Worm (Caenorhabditis elegans) whole organism, mixed stage, embryonic: Measurements from ENCODE around the gene scl-15.

ENCODE experiments used
- M03D4.4 ChIP-seq: sonication (generic microtip); optimal IDR thresholded peaks from 2 replicates; lab custom pipeline; 2017; ENCODE audit warnings: mild to moderate bottlenecking, missing genetic modification characterization, missing compliant biosample characterization
- bed-3 ChIP-seq: fragments of 200-800 bp; sonication (Bioruptor generic); optimal IDR thresholded peaks from 3 replicates; lab custom pipeline; 2018; ENCODE audit warnings: mild to moderate bottlenecking, missing genetic modification characterization, moderate library complexity, missing compliant biosample characterization
- cnd-1 ChIP-seq: fragments of 200-800 bp; sonication (Bioruptor generic); optimal IDR thresholded peaks from 2 replicates; lab custom pipeline; 2018; ENCODE audit warnings: mild to moderate bottlenecking, missing genetic modification characterization, missing compliant biosample characterization
- elt-1 ChIP-seq: sonication (generic microtip); optimal IDR thresholded peaks from 2 replicates; lab custom pipeline; 2017; ENCODE audit warnings: missing genetic modification characterization, mild to moderate bottlenecking, missing compliant biosample characterization, antibody characterized with exemption, moderate library complexity, borderline replicate concordance; ENCODE audit not compliant: insufficient read depth
- elt-3 ChIP-seq: fragments of 150-350 bp; optimal IDR thresholded peaks from 2 replicates; lab custom pipeline; 2014; ENCODE audit warnings: missing biosample characterization, missing genetic modification characterization
- ham-2 ChIP-seq: fragments of 200-800 bp; sonication (Bioruptor generic); optimal IDR thresholded peaks from 2 replicates; lab custom pipeline; 2018; ENCODE audit warnings: mild to moderate bottlenecking, missing genetic modification characterization, missing compliant biosample characterization
- mab-5 ChIP-seq: fragments of 150-350 bp; optimal IDR thresholded peaks from 2 replicates; lab custom pipeline; 2014; ENCODE audit warnings: missing biosample characterization, missing genetic modification characterization
- mep-1 ChIP-seq: fragments of 150-350 bp; optimal IDR thresholded peaks from 2 replicates; lab custom pipeline; 2017; ENCODE audit warnings: missing biosample characterization, missing genetic modification reagents, missing genetic modification characterization, inconsistent platforms
- nhr-28 ChIP-seq: fragments of 150-350 bp; optimal IDR thresholded peaks from 2 replicates; lab custom pipeline; 2014; ENCODE audit warnings: missing biosample characterization, missing genetic modification characterization
- pha-4 ChIP-seq: fragments of 150-350 bp; optimal IDR thresholded peaks from 2 replicates; lab custom pipeline; 2018; ENCODE audit warnings: missing biosample characterization, missing genetic modification reagents, missing genetic modification characterization
- snpc-4 ChIP-seq: fragments of 150-350 bp; optimal IDR thresholded peaks from 2 replicates; lab custom pipeline; 2014; ENCODE audit warnings: missing biosample characterization, missing genetic modification characterization
- unc-62 ChIP-seq: fragments of 150-350 bp; optimal IDR thresholded peaks from 2 replicates; lab custom pipeline; 2014; ENCODE audit warnings: missing biosample characterization, missing genetic modification reagents, missing genetic modification characterization
- ztf-11 ChIP-seq: fragments of 150-350 bp; optimal IDR thresholded peaks from 2 replicates; lab custom pipeline; 2014; ENCODE audit warnings: missing biosample characterization, missing genetic modification characterization

ce11 chrII:3248043-3248718 is 36.3 kb downstream of the scl-15 start, which contains the start of the genes fbxc-50 and C17F4.2:
- TF ChIP-seq snpc-4, result no peak
- no peak for TF ChIP-seq ham-2 (GFP tag; lab: Kevin White, UChicago)
- TF ChIP-seq mep-1 (tag; lab: Kevin White, UChicago), result no peak
- TF ChIP-seq elt-1 (tag; lab: Kevin White, UChicago), result no peak
- TF ChIP-seq unc-62 (GFP tag; lab: Kevin White, UChicago), result no peak
- no peak for TF ChIP-seq cnd-1 (tag; lab: Kevin White, UChicago)
- no peak for TF ChIP-seq elt-3 (tag; lab: Kevin White, UChicago)
- TF ChIP-seq M03D4.4 (tag; lab: Kevin White, UChicago), result no peak
- no peak for TF ChIP-seq mab-5
- TF ChIP-seq bed-3 (GFP tag; lab: Kevin White, UChicago), result no peak
- TF ChIP-seq nhr-28, result no peak
- no peak for TF ChIP-seq ztf-11 (tag; lab: Kevin White, UChicago)
- no peak for TF ChIP-seq pha-4
